Worm (Caenorhabditis elegans) whole organism, L1 larva: Measurements from ENCODE around the gene F22B3.10.

ENCODE experiments used
- C04F5.9 ChIP-seq: sonication (generic microtip); optimal IDR thresholded peaks from 2 replicates; lab custom pipeline; 2016; ENCODE audit warnings: missing genetic modification characterization, missing compliant biosample characterization
- C16A3.4 ChIP-seq: fragments of 150-350 bp; optimal IDR thresholded peaks from 2 replicates; lab custom pipeline; 2014; ENCODE audit warnings: missing biosample characterization, missing genetic modification characterization
- C34B4.2 ChIP-seq: sonication (generic microtip); optimal IDR thresholded peaks from 2 replicates; lab custom pipeline; 2017; ENCODE audit warnings: mild to moderate bottlenecking, missing genetic modification characterization, missing compliant biosample characterization
- aha-1 ChIP-seq: fragments of 150-350 bp; optimal IDR thresholded peaks from 2 replicates; lab custom pipeline; 2014; ENCODE audit warnings: missing biosample characterization, missing genetic modification characterization
- ama-1 ChIP-seq: fragments of 150-350 bp; optimal IDR thresholded peaks from 2 replicates; lab custom pipeline; 2014
- blmp-1 ChIP-seq: fragments of 150-350 bp; optimal IDR thresholded peaks from 2 replicates; lab custom pipeline; 2014; ENCODE audit warnings: missing biosample characterization, missing genetic modification characterization
- ceh-8 ChIP-seq: fragments of 200-800 bp; sonication (Bioruptor generic); optimal IDR thresholded peaks from 2 replicates; lab custom pipeline; 2018; ENCODE audit warnings: mild to moderate bottlenecking, missing genetic modification characterization, moderate library complexity, missing compliant biosample characterization
- ceh-90 ChIP-seq: sonication (generic microtip); optimal IDR thresholded peaks from 2 replicates; lab custom pipeline; 2016; ENCODE audit warnings: missing genetic modification characterization, missing compliant biosample characterization
- ces-1 ChIP-seq: fragments of 150-350 bp; optimal IDR thresholded peaks from 2 replicates; lab custom pipeline; 2014; ENCODE audit warnings: missing biosample characterization, missing genetic modification reagents, missing genetic modification characterization
- dsc-1 ChIP-seq: sonication (generic microtip); optimal IDR thresholded peaks from 2 replicates; lab custom pipeline; 2016; ENCODE audit warnings: mild to moderate bottlenecking, missing genetic modification characterization, missing compliant biosample characterization
- efl-1 ChIP-seq, 4 experiments: fragments of 150-350 bp; optimal IDR thresholded peaks in 3 of 4; peaks in 1 of 4; 1 replicate in 1 of 4; 2 replicates in 3 of 4; lab custom pipeline; 2014; ENCODE audit warnings: missing biosample characterization in 2 of 4, missing genetic modification characterization in 2 of 4, missing genetic modification reagents in 2 of 4
- efl-3 ChIP-seq: fragments of 200-800 bp; sonication (Bioruptor generic); optimal IDR thresholded peaks from 2 replicates; lab custom pipeline; 2018; ENCODE audit warnings: mild to moderate bottlenecking, missing genetic modification characterization, missing compliant biosample characterization
- egl-13 ChIP-seq: sonication (generic microtip); optimal IDR thresholded peaks from 2 replicates; lab custom pipeline; 2016; ENCODE audit warnings: missing genotype, missing genetic modification reagents, missing genetic modification characterization, missing compliant biosample characterization
- egl-27 ChIP-seq, 2 experiments: fragments of 150-350 bp in 1 of 2; sonication (generic microtip); optimal IDR thresholded peaks; 3 replicates each; lab custom pipeline; 2017 to 2018; ENCODE audit warnings: missing biosample characterization in 2 of 2, missing genetic modification characterization in 2 of 2, missing genetic modification reagents in 2 of 2
- ets-5 ChIP-seq: fragments of 200-800 bp; sonication (Bioruptor generic); IDR thresholded peaks from 2 replicates; pipeline ENCODE4 v1.3.6; 2022; ENCODE audit warnings: missing genetic modification characterization, missing compliant biosample characterization
- fkh-4 ChIP-seq: sonication (generic microtip); optimal IDR thresholded peaks from 2 replicates; lab custom pipeline; 2016; ENCODE audit warnings: missing compliant biosample characterization, missing genetic modification characterization, borderline replicate concordance
- hpl-2 ChIP-seq: fragments of 150-350 bp; optimal IDR thresholded peaks from 2 replicates; lab custom pipeline; 2014; ENCODE audit warnings: missing biosample characterization, missing genetic modification reagents, missing genetic modification characterization
- lin-13 ChIP-seq: fragments of 150-350 bp; optimal IDR thresholded peaks from 2 replicates; lab custom pipeline; 2014; ENCODE audit warnings: missing biosample characterization, missing genetic modification reagents, missing genetic modification characterization
- lin-15B ChIP-seq: fragments of 150-350 bp; sonication (generic microtip); optimal IDR thresholded peaks from 3 replicates; lab custom pipeline; 2014; ENCODE audit warnings: missing biosample characterization, missing genetic modification characterization
- lin-35 ChIP-seq, 2 experiments: fragments of 150-350 bp; optimal IDR thresholded peaks; 2 replicates each; lab custom pipeline; 2014; ENCODE audit warnings: missing biosample characterization in 2 of 2, missing genetic modification characterization in 2 of 2, missing genetic modification reagents in 2 of 2
- lin-39 ChIP-seq: fragments of 150-350 bp; optimal IDR thresholded peaks from 2 replicates; lab custom pipeline; 2014; ENCODE audit warnings: missing biosample characterization, missing genetic modification reagents, missing genetic modification characterization
- lsy-2 ChIP-seq, 2 experiments: fragments of 150-350 bp; optimal IDR thresholded peaks; 2 replicates each; lab custom pipeline; 2014; ENCODE audit warnings: missing biosample characterization in 2 of 2, missing genetic modification characterization in 2 of 2
- mdl-1 ChIP-seq, 2 experiments: fragments of 150-350 bp; optimal IDR thresholded peaks; 2 replicates each; lab custom pipeline; 2014 to 2017; ENCODE audit warnings: missing biosample characterization in 2 of 2, missing genetic modification characterization in 2 of 2, inconsistent platforms in 1 of 2
- mef-2 ChIP-seq: fragments of 150-350 bp; optimal IDR thresholded peaks from 2 replicates; lab custom pipeline; 2014; ENCODE audit warnings: missing biosample characterization, missing genetic modification characterization
- mep-1 ChIP-seq: fragments of 150-350 bp; optimal IDR thresholded peaks from 2 replicates; lab custom pipeline; 2014; ENCODE audit warnings: missing biosample characterization, missing genetic modification characterization
- nhr-20 ChIP-seq: sonication (generic microtip); optimal IDR thresholded peaks from 2 replicates; lab custom pipeline; 2016; ENCODE audit warnings: mild to moderate bottlenecking, missing genetic modification characterization, missing compliant biosample characterization
- nhr-237 ChIP-seq: fragments of 150-350 bp; optimal IDR thresholded peaks from 2 replicates; lab custom pipeline; 2014; ENCODE audit warnings: missing biosample characterization, missing genetic modification characterization
- nhr-71 ChIP-seq: sonication (generic microtip); optimal IDR thresholded peaks from 2 replicates; lab custom pipeline; 2016; ENCODE audit warnings: mild to moderate bottlenecking, missing genetic modification characterization, moderate library complexity, missing compliant biosample characterization
- nhr-76 ChIP-seq: sonication (generic microtip); optimal IDR thresholded peaks from 2 replicates; lab custom pipeline; 2017; ENCODE audit warnings: missing biosample characterization, missing genetic modification characterization
- nhr-84 ChIP-seq: sonication (generic microtip); optimal IDR thresholded peaks from 2 replicates; lab custom pipeline; 2017; ENCODE audit warnings: missing biosample characterization, missing genetic modification characterization
- nhr-85 ChIP-seq: sonication (generic microtip); peaks from one replicate; lab custom pipeline; 2016; ENCODE audit warnings: missing genetic modification characterization, inconsistent platforms, missing compliant biosample characterization
- nhr-90 ChIP-seq: sonication (generic microtip); optimal IDR thresholded peaks from 2 replicates; lab custom pipeline; 2016; ENCODE audit warnings: mild to moderate bottlenecking, missing genetic modification characterization, missing compliant biosample characterization; ENCODE audit not compliant: poor library complexity
- pag-3 ChIP-seq: sonication (generic microtip); optimal IDR thresholded peaks from 2 replicates; lab custom pipeline; 2017; ENCODE audit warnings: missing genetic modification characterization, mild to moderate bottlenecking, missing compliant biosample characterization, antibody characterized with exemption, borderline replicate concordance; ENCODE audit not compliant: insufficient read depth
- pax-3 ChIP-seq: fragments of 200-800 bp; sonication (Bioruptor generic); optimal IDR thresholded peaks from 2 replicates; lab custom pipeline; 2018; ENCODE audit warnings: mild to moderate bottlenecking, missing genetic modification characterization, moderate library complexity, missing compliant biosample characterization
- skn-1 ChIP-seq: fragments of 150-350 bp; optimal IDR thresholded peaks from 2 replicates; lab custom pipeline; 2014; ENCODE audit warnings: missing biosample characterization, missing genetic modification characterization
- snpc-4 ChIP-seq: fragments of 150-350 bp; optimal IDR thresholded peaks from 2 replicates; lab custom pipeline; 2014; ENCODE audit warnings: missing biosample characterization, missing genetic modification characterization
- sox-4 ChIP-seq: sonication (generic microtip); optimal IDR thresholded peaks from 2 replicates; lab custom pipeline; 2016; ENCODE audit warnings: missing genetic modification characterization, missing compliant biosample characterization
- sptf-1 ChIP-seq: fragments of 150-350 bp; optimal IDR thresholded peaks from 2 replicates; lab custom pipeline; 2014; ENCODE audit warnings: missing biosample characterization, missing genetic modification characterization
- swsn-7 ChIP-seq: sonication (generic microtip); optimal IDR thresholded peaks from 2 replicates; lab custom pipeline; 2016; ENCODE audit warnings: missing genetic modification characterization, missing compliant biosample characterization
- tbx-2 ChIP-seq: sonication (generic microtip); optimal IDR thresholded peaks from 2 replicates; lab custom pipeline; 2016; ENCODE audit warnings: missing genetic modification characterization, missing compliant biosample characterization
- unc-130 ChIP-seq: fragments of 150-350 bp; optimal IDR thresholded peaks from 2 replicates; lab custom pipeline; 2017; ENCODE audit warnings: missing biosample characterization, missing genetic modification characterization, inconsistent platforms
- unc-62 ChIP-seq: fragments of 150-350 bp; optimal IDR thresholded peaks from 2 replicates; lab custom pipeline; 2014; ENCODE audit warnings: missing biosample characterization, missing genetic modification reagents, missing genetic modification characterization
- unc-98 ChIP-seq: fragments of 200-800 bp; sonication (Bioruptor generic); IDR thresholded peaks from 2 replicates; pipeline ENCODE4 v1.3.6; 2022; ENCODE audit warnings: missing genetic modification characterization, missing compliant biosample characterization
- vab-15 ChIP-seq: sonication (generic microtip); optimal IDR thresholded peaks from 2 replicates; lab custom pipeline; 2017; ENCODE audit warnings: missing genotype, mild to moderate bottlenecking, missing genetic modification characterization, missing compliant biosample characterization
- xbp-1 ChIP-seq: sonication (generic microtip); optimal IDR thresholded peaks from 2 replicates; lab custom pipeline; 2016; ENCODE audit warnings: missing genetic modification characterization, missing compliant biosample characterization
- zag-1 ChIP-seq: fragments of 150-350 bp; optimal IDR thresholded peaks from 2 replicates; lab custom pipeline; 2014; ENCODE audit warnings: missing biosample characterization, missing genetic modification characterization
- ztf-4 ChIP-seq: fragments of 150-350 bp; optimal IDR thresholded peaks from 2 replicates; lab custom pipeline; 2014; ENCODE audit warnings: missing biosample characterization, missing genetic modification characterization

F22B3.10 gene

DNA sequence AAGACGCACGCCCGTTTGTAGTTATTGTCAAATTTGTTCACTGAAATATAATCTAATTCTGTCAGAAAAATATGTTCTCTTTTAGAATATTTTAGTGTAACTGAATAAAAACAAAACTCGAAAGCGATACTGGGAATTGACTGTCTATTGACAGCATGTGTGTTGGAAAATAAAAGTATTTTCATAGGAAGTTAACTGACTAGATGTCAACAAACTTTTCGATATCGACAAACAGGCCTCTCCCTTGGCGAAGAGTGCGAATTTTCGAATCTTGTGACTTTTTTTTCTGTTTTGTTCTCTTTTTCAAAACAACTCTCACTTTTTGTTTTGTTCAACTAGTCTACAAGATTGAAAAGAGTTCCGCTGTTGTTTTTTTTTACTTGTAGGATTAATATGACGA is 23.4 kb upstream of the F22B3.10 start:
- peak; percentile 60 for TF ChIP-seq blmp-1
- TF ChIP-seq ztf-4 (tag; lab: Kevin White, UChicago) = no peak
- TF ChIP-seq, all 84 proteins: peak for 1

DNA sequence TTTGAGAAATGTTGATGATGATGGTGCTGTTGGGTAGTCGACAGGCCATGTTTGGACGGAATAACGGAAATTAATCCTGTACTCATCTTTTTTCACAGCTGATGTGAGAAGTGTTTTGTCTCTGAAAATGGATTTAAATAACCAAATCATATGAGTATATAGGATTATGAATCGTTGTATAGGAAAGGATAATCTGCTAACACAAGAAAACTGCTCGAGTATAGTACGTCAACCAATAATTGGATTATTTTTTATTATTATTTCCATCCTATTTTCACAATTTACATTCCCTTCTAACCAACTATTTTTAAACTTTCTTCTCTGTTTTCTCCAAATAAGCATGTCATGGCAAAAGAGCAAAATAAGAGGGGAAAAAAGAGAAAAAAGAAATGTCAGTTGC is 20.9 kb upstream of the F22B3.10 start:
- TF ChIP-seq dsc-1 (tag; lab: Kevin White, UChicago) = peak; percentile 92
- TF ChIP-seq nhr-71 = peak; percentile 4
- no peak for TF ChIP-seq lin-13 (GFP tag; lab: Kevin White, UChicago)
- TF ChIP-seq lin-15B = no peak
- TF ChIP-seq efl-3 (GFP tag; lab: Kevin White, UChicago) = no peak
- peak; percentile 45 for TF ChIP-seq nhr-85
- no peak for TF ChIP-seq unc-62
- peak; percentile 10 for TF ChIP-seq egl-13 (tag; lab: Kevin White, UChicago)
- TF ChIP-seq C34B4.2 (tag; lab: Kevin White, UChicago) = no peak
- TF ChIP-seq, all 84 proteins: peak for 4

DNA sequence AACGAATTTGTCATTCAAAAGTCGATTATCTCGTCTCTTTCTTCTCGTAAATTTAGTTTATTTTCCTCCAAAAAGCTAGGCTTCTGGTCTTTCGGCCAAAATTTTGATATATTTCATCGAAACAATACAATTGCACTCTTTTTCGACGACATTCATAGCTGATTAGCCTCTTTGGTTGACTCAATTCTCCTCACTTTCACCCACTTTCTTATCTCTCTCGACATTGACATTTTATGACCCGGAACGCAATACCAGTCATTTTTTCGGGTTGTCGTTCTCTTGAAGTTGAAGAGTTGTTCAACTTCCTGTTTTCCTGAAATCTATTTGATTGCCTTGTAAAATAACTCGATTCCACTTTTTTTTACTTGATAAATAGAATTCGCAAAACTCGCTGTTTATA is 19.8 kb upstream of the F22B3.10 start:
- TF ChIP-seq blmp-1 (peak; percentile 8), ces-1 (no peak), efl-1 (optimal IDR thresholded peaks at IDR 0.05; lab: Kevin White, UChicago) (no peak), efl-1 (GFP tag; optimal IDR thresholded peaks at IDR 0.05 in 1 of 2; lab: Kevin White, UChicago) (peak in 1 of 2 experiments; percentile 20)

DNA sequence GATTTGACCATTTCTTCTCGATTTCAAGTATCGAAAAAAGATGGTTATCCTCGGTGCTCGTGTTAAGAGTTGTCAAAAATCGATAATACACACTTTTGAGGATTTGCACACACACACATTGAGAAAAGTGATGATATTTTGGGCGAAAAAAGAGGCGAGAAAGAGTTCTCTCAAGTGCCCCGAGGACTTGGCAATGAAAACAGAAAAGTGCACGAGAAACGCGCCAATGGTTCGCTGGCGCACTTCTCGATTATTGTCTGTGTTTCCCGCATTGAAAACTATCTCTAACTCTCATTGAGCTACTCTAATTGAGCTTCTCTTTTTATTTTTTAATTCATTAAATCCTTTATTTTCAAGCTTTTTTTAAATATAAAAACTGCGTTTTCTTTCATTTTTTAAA is 18.9 kb upstream of the F22B3.10 start:
- peak; percentile 71 for TF ChIP-seq tbx-2
- peak in 1 of 2 experiments; percentile 43 for TF ChIP-seq mdl-1 (tag; optimal IDR thresholded peaks at IDR 0.05; lab: Kevin White, UChicago)
- TF ChIP-seq mep-1 (tag; lab: Kevin White, UChicago) = peak; percentile 88
- TF ChIP-seq sptf-1 (tag; lab: Kevin White, UChicago) = no peak
- no peak for TF ChIP-seq zag-1
- no peak for TF ChIP-seq unc-98 (GFP tag; lab: Robert Waterston, UW)
- peak; percentile 65 for TF ChIP-seq xbp-1 (tag; lab: Kevin White, UChicago)
- TF ChIP-seq unc-130 (tag; lab: Kevin White, UChicago) = peak; percentile 45
- TF ChIP-seq nhr-84 = no peak
- no peak for TF ChIP-seq fkh-4 (tag; lab: Kevin White, UChicago)
- TF ChIP-seq nhr-90 (tag; lab: Kevin White, UChicago) = peak; percentile 44
- peak; percentile 76 to 84 for TF ChIP-seq lsy-2 (tag; optimal IDR thresholded peaks at IDR 0.05; lab: Kevin White, UChicago)
- TF ChIP-seq efl-1 (optimal IDR thresholded peaks at IDR 0.05; lab: Kevin White, UChicago) = peak; percentile 72
- TF ChIP-seq efl-1 (GFP tag; optimal IDR thresholded peaks at IDR 0.05 in 1 of 2; lab: Kevin White, UChicago) = peak; percentile 28 to 72
- peak; percentile 73 for TF ChIP-seq nhr-20 (tag; lab: Kevin White, UChicago)
- TF ChIP-seq lin-15B = peak; percentile 1
- TF ChIP-seq C04F5.9 (tag; lab: Kevin White, UChicago) = peak; percentile 43
- TF ChIP-seq vab-15 = no peak
- peak; percentile 73 to 75 for TF ChIP-seq lin-35 (GFP tag; optimal IDR thresholded peaks at IDR 0.05; lab: Kevin White, UChicago)
- peak; percentile 13 for TF ChIP-seq mef-2 (tag; lab: Kevin White, UChicago)
- TF ChIP-seq nhr-237 (tag; lab: Kevin White, UChicago) = peak; percentile 19
- TF ChIP-seq egl-13 (tag; lab: Kevin White, UChicago) = peak; percentile 42
- TF ChIP-seq pag-3 = peak; percentile 59
- no peak for TF ChIP-seq ces-1
- no peak for TF ChIP-seq egl-27 (tag; optimal IDR thresholded peaks at IDR 0.05; lab: Kevin White, UChicago)
- no peak for TF ChIP-seq lin-39 (tag; lab: Kevin White, UChicago)
- no peak for TF ChIP-seq sox-4 (tag; lab: Kevin White, UChicago)
- peak; percentile 20 for TF ChIP-seq aha-1 (tag; lab: Kevin White, UChicago)
- peak; percentile 65 for TF ChIP-seq skn-1 (tag; lab: Kevin White, UChicago)
- no peak for TF ChIP-seq nhr-76
- peak; percentile 38 for TF ChIP-seq C16A3.4 (tag; lab: Kevin White, UChicago)
- TF ChIP-seq ceh-90 (tag; lab: Kevin White, UChicago) = no peak
- TF ChIP-seq nhr-85 = peak; percentile 58
- peak; percentile 27 for TF ChIP-seq ceh-8 (GFP tag; lab: Kevin White, UChicago)
- TF ChIP-seq pax-3 = no peak
- no peak for TF ChIP-seq ets-5 (GFP tag; lab: Robert Waterston, UW)
- peak; percentile 67 for TF ChIP-seq snpc-4 (tag; lab: Kevin White, UChicago)
- no peak for TF ChIP-seq ama-1 (lab: Kevin White, UChicago)
- TF ChIP-seq swsn-7 = peak; percentile 78
- TF ChIP-seq hpl-2 = no peak
